Fruit fly (Drosophila melanogaster): ENCODE data around the gene Mi-2.

Mi-2 gene

DNA sequence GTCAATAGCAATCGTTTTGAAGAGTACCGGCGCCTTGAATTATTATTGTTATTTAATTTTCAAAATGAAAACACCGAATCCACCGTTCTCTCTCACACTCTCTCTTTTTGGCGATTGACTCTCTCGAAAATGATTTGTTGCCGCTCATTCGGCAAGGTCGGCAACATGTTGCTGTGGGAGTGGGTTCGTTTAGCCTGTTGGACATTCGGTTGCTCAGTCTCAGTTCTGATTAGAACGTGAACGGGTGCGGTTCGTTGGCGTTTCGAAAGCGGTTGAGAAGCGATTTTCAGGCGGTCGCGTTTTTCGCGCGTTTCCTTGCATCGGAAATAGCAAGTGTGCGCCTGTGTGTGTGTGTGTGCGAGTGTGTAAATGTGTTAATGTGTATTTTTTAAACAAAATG, 29.0 kb upstream of the Mi-2 start, which contains the start of gene Ac76E (continued):
- TF ChIP-seq D (optimal IDR thresholded peaks at IDR 0.05), result no peak
- TF ChIP-seq D (GFP tag; optimal IDR thresholded peaks at IDR 0.05), result no peak
- no peak for TF ChIP-seq CG2129 (GFP tag; IDR thresholded peaks at IDR 0.05; ENCODE audit: partially characterized antibody)
- no peak for TF ChIP-seq CG4730 (GFP tag; IDR thresholded peaks at IDR 0.05)
- no peak for TF ChIP-seq H15 (GFP tag; IDR thresholded peaks at IDR 0.05)
- no peak for TF ChIP-seq CTCF (GFP tag; optimal IDR thresholded peaks at IDR 0.05)
- TF ChIP-seq CG11093 (GFP tag; IDR thresholded peaks at IDR 0.05), result no peak
- no peak for TF ChIP-seq jigr1 (GFP tag; IDR thresholded peaks at IDR 0.05)
- TF ChIP-seq mirr (GFP tag; optimal IDR thresholded peaks at IDR 0.05), result peak; percentile 62
- TF ChIP-seq Usf (GFP tag; optimal IDR thresholded peaks at IDR 0.05), result no peak
- TF ChIP-seq Dip3 (GFP tag; optimal IDR thresholded peaks at IDR 0.05), result no peak
- no peak for TF ChIP-seq CG14050 (GFP tag; IDR thresholded peaks at IDR 0.05)
- no peak for TF ChIP-seq psq (GFP tag; optimal IDR thresholded peaks at IDR 0.05)
- TF ChIP-seq CG16815 (GFP tag; optimal IDR thresholded peaks at IDR 0.05), result no peak
- no peak for TF ChIP-seq NC2β (GFP tag; optimal IDR thresholded peaks at IDR 0.05)
- no peak for TF ChIP-seq Aef1 (GFP tag; IDR thresholded peaks at IDR 0.05)
- TF ChIP-seq CG10147 (GFP tag; optimal IDR thresholded peaks at IDR 0.05), result no peak
- 0 out of 2 replicates have a peak, but pooled peaks have one; percentile 23 for TF ChIP-seq sna (GFP tag; IDR thresholded peaks at IDR 0.05; ENCODE audit: partially characterized antibody)
- TF ChIP-seq CG3065 (GFP tag; optimal IDR thresholded peaks at IDR 0.05), result no peak
- TF ChIP-seq hkb (optimal IDR thresholded peaks at IDR 0.05), result no peak
- TF ChIP-seq hkb (GFP tag; IDR thresholded peaks at IDR 0.05), result peak; percentile 36; the same call in 1 of the 2 replicates
- no peak for TF ChIP-seq Six4 (GFP tag; optimal IDR thresholded peaks at IDR 0.05)
- TF ChIP-seq row (GFP tag; IDR thresholded peaks at IDR 0.05), result no peak
- no peak for TF ChIP-seq CG18262 (tag; optimal IDR thresholded peaks at IDR 0.05)
- no peak for TF ChIP-seq CG15011 (GFP tag; optimal IDR thresholded peaks at IDR 0.05)
- TF ChIP-seq dysf (GFP tag; IDR thresholded peaks at IDR 0.05), result no peak; the same call in 2 of the 3 replicates
- no peak for TF ChIP-seq prd (optimal IDR thresholded peaks at IDR 0.05)
- TF ChIP-seq prd (GFP tag; IDR thresholded peaks at IDR 0.05), result no peak
- peak; percentile 80 for TF ChIP-seq gro (GFP tag; optimal IDR thresholded peaks at IDR 0.05)
- no peak for TF ChIP-seq Neu2 (GFP tag; optimal IDR thresholded peaks at IDR 0.05; ENCODE audit: borderline replicate concordance)
- TF ChIP-seq pita (GFP tag; optimal IDR thresholded peaks at IDR 0.05), result no peak
- no peak for TF ChIP-seq CG6765 (GFP tag; optimal IDR thresholded peaks at IDR 0.05)
- no peak for TF ChIP-seq Hr78 (GFP tag; optimal IDR thresholded peaks at IDR 0.05)
- TF ChIP-seq nau (GFP tag; optimal IDR thresholded peaks at IDR 0.05), result peak; percentile 28
- no peak for TF ChIP-seq CG4707 (GFP tag; optimal IDR thresholded peaks at IDR 0.05)
- TF ChIP-seq CG1832 (GFP tag; optimal IDR thresholded peaks at IDR 0.05), result no peak
- no peak for TF ChIP-seq sqz (GFP tag; optimal IDR thresholded peaks at IDR 0.05)
- TF ChIP-seq chinmo (GFP tag; IDR thresholded peaks at IDR 0.05; ENCODE audit: partially characterized antibody), result peak; percentile 94
- TF ChIP-seq slp2 (GFP tag; optimal IDR thresholded peaks at IDR 0.05), result no peak
- no peak for TF ChIP-seq Bteb2 (GFP tag; optimal IDR thresholded peaks at IDR 0.05)
- no peak for TF ChIP-seq Sry-δ (GFP tag; optimal IDR thresholded peaks at IDR 0.05)
- no peak for TF ChIP-seq twi (tag; optimal IDR thresholded peaks at IDR 0.05)
- TF ChIP-seq CG14965 (GFP tag; optimal IDR thresholded peaks at IDR 0.05; ENCODE audit: borderline replicate concordance), result no peak
- TF ChIP-seq CG14014 (GFP tag; IDR thresholded peaks at IDR 0.05), result no peak
- no peak for TF ChIP-seq CG17186 (GFP tag; optimal IDR thresholded peaks at IDR 0.05)
- TF ChIP-seq CG7928 (GFP tag; optimal IDR thresholded peaks at IDR 0.05), result no peak
- no peak; the same call in 1 of the 2 replicates for TF ChIP-seq vvl (GFP tag; IDR thresholded peaks at IDR 0.05)
- no peak for TF ChIP-seq CG7357 (GFP tag; IDR thresholded peaks at IDR 0.05)
- no peak; the same call in 2 of the 3 replicates for TF ChIP-seq otp (GFP tag; IDR thresholded peaks at IDR 0.05)
- no peak for TF ChIP-seq repo (GFP tag; optimal IDR thresholded peaks at IDR 0.05)
- TF ChIP-seq dati (GFP tag; IDR thresholded peaks at IDR 0.05), result no peak
- no peak for TF ChIP-seq E2f1 (GFP tag; IDR thresholded peaks at IDR 0.05)
- TF ChIP-seq CG7987 (GFP tag; optimal IDR thresholded peaks at IDR 0.05), result peak; percentile 1

All from whole organism, embryonic.